Fruit fly (Drosophila melanogaster): Measurements from ENCODE around the gene spict.

Gene spict

dm6 chr2L:12712255-12712654 lies 7.7 kb downstream of the spict start (continued):
- TF ChIP-seq CG12391 (tag; optimal IDR thresholded peaks at IDR 0.05), result no peak
- no peak for TF ChIP-seq tgo (GFP tag; IDR thresholded peaks at IDR 0.05)
- peak; percentile 79 for TF ChIP-seq CG9797 (GFP tag; optimal IDR thresholded peaks at IDR 0.05)
- TF ChIP-seq Dip2 (GFP tag; IDR thresholded peaks at IDR 0.05), result no peak
- no peak for TF ChIP-seq PHDP (tag; optimal IDR thresholded peaks at IDR 0.05)
- TF ChIP-seq nau (GFP tag; optimal IDR thresholded peaks at IDR 0.05), result no peak
- no peak for TF ChIP-seq Side (GFP tag; optimal IDR thresholded peaks at IDR 0.05)
- no peak for TF ChIP-seq HmgD (GFP tag; optimal IDR thresholded peaks at IDR 0.05)
- TF ChIP-seq Hmr (GFP tag; optimal IDR thresholded peaks at IDR 0.05), result no peak
- no peak for TF ChIP-seq nom (GFP tag; optimal IDR thresholded peaks at IDR 0.05)
- no peak for TF ChIP-seq shn (GFP tag; optimal IDR thresholded peaks at IDR 0.05)
- TF ChIP-seq CG9609 (GFP tag; optimal IDR thresholded peaks at IDR 0.05), result no peak
- TF ChIP-seq D (optimal IDR thresholded peaks at IDR 0.05), result no peak
- no peak for TF ChIP-seq D (GFP tag; optimal IDR thresholded peaks at IDR 0.05)
- no peak for TF ChIP-seq kay (GFP tag; optimal IDR thresholded peaks at IDR 0.05)
- no peak for TF ChIP-seq cas (GFP tag; IDR thresholded peaks at IDR 0.05)
- no peak for TF ChIP-seq hkb (optimal IDR thresholded peaks at IDR 0.05)
- TF ChIP-seq hkb (GFP tag; IDR thresholded peaks at IDR 0.05), result no peak
- no peak for TF ChIP-seq Meics (GFP tag; optimal IDR thresholded peaks at IDR 0.05)
- no peak for TF ChIP-seq Fer3 (tag; optimal IDR thresholded peaks at IDR 0.05)
- no peak for TF ChIP-seq Atf6 (GFP tag; IDR thresholded peaks at IDR 0.05)
- no peak for TF ChIP-seq bcd (GFP tag; optimal IDR thresholded peaks at IDR 0.05)
- TF ChIP-seq mirr (GFP tag; optimal IDR thresholded peaks at IDR 0.05), result no peak
- TF ChIP-seq CG3163 (GFP tag; optimal IDR thresholded peaks at IDR 0.05), result no peak
- no peak for TF ChIP-seq zfh2 (GFP tag; optimal IDR thresholded peaks at IDR 0.05)
- no peak for TF ChIP-seq rib (GFP tag; IDR thresholded peaks at IDR 0.05)
- TF ChIP-seq Aef1 (GFP tag; IDR thresholded peaks at IDR 0.05), result no peak
- no peak for TF ChIP-seq CG8944 (GFP tag; optimal IDR thresholded peaks at IDR 0.05)
- no peak for TF ChIP-seq Abd-B (GFP tag; optimal IDR thresholded peaks at IDR 0.05)
- no peak for TF ChIP-seq p53 (GFP tag; optimal IDR thresholded peaks at IDR 0.05)
- no peak for TF ChIP-seq unc-4 (GFP tag; IDR thresholded peaks at IDR 0.05; ENCODE audit: partially characterized antibody)
- no peak for TF ChIP-seq grn (GFP tag; optimal IDR thresholded peaks at IDR 0.05)
- TF ChIP-seq CG7745 (tag; optimal IDR thresholded peaks at IDR 0.05), result no peak
- TF ChIP-seq al (GFP tag; IDR thresholded peaks at IDR 0.05), result no peak
- TF ChIP-seq az2 (GFP tag; optimal IDR thresholded peaks at IDR 0.05), result no peak
- no peak for TF ChIP-seq Elba2 (GFP tag; optimal IDR thresholded peaks at IDR 0.05)
- no peak for TF ChIP-seq Lim3 (GFP tag; IDR thresholded peaks at IDR 0.05)
- TF ChIP-seq Ssrp (tag; optimal IDR thresholded peaks at IDR 0.05), result no peak
- TF ChIP-seq ara (GFP tag; IDR thresholded peaks at IDR 0.05), result no peak
- no peak for TF ChIP-seq bigmax (GFP tag; optimal IDR thresholded peaks at IDR 0.05)
- no peak for TF ChIP-seq crc (GFP tag; optimal IDR thresholded peaks at IDR 0.05)
- TF ChIP-seq stc (GFP tag; IDR thresholded peaks at IDR 0.05), result no peak
- TF ChIP-seq CG42726 (GFP tag; IDR thresholded peaks at IDR 0.05; ENCODE audit: partially characterized antibody), result no peak
- TF ChIP-seq D19B (GFP tag; optimal IDR thresholded peaks at IDR 0.05), result no peak
- peak; percentile 27 for TF ChIP-seq lilli (GFP tag; optimal IDR thresholded peaks at IDR 0.05)
- no peak for TF ChIP-seq CG9727 (GFP tag; optimal IDR thresholded peaks at IDR 0.05)
- no peak for TF ChIP-seq CG1647 (GFP tag; optimal IDR thresholded peaks at IDR 0.05)
- no peak for TF ChIP-seq bbx (GFP tag; IDR thresholded peaks at IDR 0.05; ENCODE audit: partially characterized antibody)
- TF ChIP-seq Ravus (GFP tag; IDR thresholded peaks at IDR 0.05), result no peak
- no peak for TF ChIP-seq cad (GFP tag; optimal IDR thresholded peaks at IDR 0.05)
- no peak for TF ChIP-seq nerfin-1 (tag; optimal IDR thresholded peaks at IDR 0.05)
- TF ChIP-seq CG7963 (GFP tag; IDR thresholded peaks at IDR 0.05; ENCODE audit: partially characterized antibody), result no peak
- no peak for TF ChIP-seq CG31365 (tag; optimal IDR thresholded peaks at IDR 0.05)
